Fruit fly (Drosophila melanogaster) whole organism, embryonic: ENCODE results near the gene Ppat-Dpck.

Experiments
- Asciz ChIP-seq: fragments of 200-800 bp; sonication (Bioruptor generic); optimal IDR thresholded peaks from 2 replicates; lab custom pipeline; 2017; ENCODE audit warnings: missing biosample characterization, mild to moderate bottlenecking, missing genetic modification characterization, missing genetic modification reagents
- CG12942 ChIP-seq: fragments of 200-800 bp; sonication (Bioruptor generic); optimal IDR thresholded peaks from 3 replicates; lab custom pipeline; 2016; ENCODE audit warnings: missing biosample characterization, missing genetic modification characterization
- CG13296 ChIP-seq: fragments of 200-800 bp; sonication (Bioruptor generic); optimal IDR thresholded peaks from 3 replicates; lab custom pipeline; 2018; ENCODE audit warnings: missing biosample characterization, mild to moderate bottlenecking, missing genetic modification characterization
- CG13624 ChIP-seq: fragments of 200-800 bp; sonication (Bioruptor generic); optimal IDR thresholded peaks from 2 replicates; lab custom pipeline; 2016; ENCODE audit warnings: missing biosample characterization, missing genetic modification characterization
- CG15696 ChIP-seq: fragments of 200-800 bp; sonication (Bioruptor generic); optimal IDR thresholded peaks from 2 replicates; lab custom pipeline; 2019; ENCODE audit warnings: missing biosample characterization, mild to moderate bottlenecking, missing genetic modification characterization, moderate library complexity
- CG17186 ChIP-seq: fragments of 200-800 bp; sonication (Bioruptor generic); optimal IDR thresholded peaks from 3 replicates; lab custom pipeline; 2017; ENCODE audit warnings: missing biosample characterization, missing genetic modification reagents, missing genetic modification characterization
- CG1792 ChIP-seq: fragments of 200-800 bp; sonication (Bioruptor generic); optimal IDR thresholded peaks from 2 replicates; lab custom pipeline; 2016; ENCODE audit warnings: missing biosample characterization, missing genetic modification characterization
- CG2116 ChIP-seq: fragments of 200-800 bp; sonication (Bioruptor generic); optimal IDR thresholded peaks from 3 replicates; lab custom pipeline; 2018; ENCODE audit warnings: missing biosample characterization, mild to moderate bottlenecking, missing genetic modification characterization
- CG2129 ChIP-seq: fragments of 200-800 bp; sonication (Bioruptor generic); IDR thresholded peaks from 2 replicates; pipeline ENCODE4 v1.3.6; 2022; ENCODE audit warnings: missing biosample characterization, missing genetic modification characterization; ENCODE audit not compliant: partially characterized antibody
- CG30020 ChIP-seq: fragments of 200-800 bp; optimal IDR thresholded peaks from 2 replicates; lab custom pipeline; 2019; ENCODE audit warnings: missing biosample characterization, mild to moderate bottlenecking, missing genetic modification characterization, moderate library complexity
- CG34224 ChIP-seq: fragments of 200-800 bp; sonication (Bioruptor generic); IDR thresholded peaks from 3 replicates; pipeline ENCODE4 v1.3.6; 2022; ENCODE audit warnings: missing biosample characterization, missing genetic modification characterization; ENCODE audit not compliant: partially characterized antibody
- CG3995 ChIP-seq: fragments of 200-800 bp; sonication (Bioruptor generic); optimal IDR thresholded peaks from 3 replicates; lab custom pipeline; 2016; ENCODE audit warnings: missing biosample characterization, missing genetic modification characterization
- CG4424 ChIP-seq: fragments of 200-800 bp; sonication (Bioruptor generic); optimal IDR thresholded peaks from 3 replicates; lab custom pipeline; 2016; ENCODE audit warnings: missing biosample characterization, missing genetic modification characterization
- CG4617 ChIP-seq: fragments of 200-800 bp; sonication (Bioruptor generic); optimal IDR thresholded peaks from 3 replicates; lab custom pipeline; 2016; ENCODE audit warnings: missing biosample characterization, missing genetic modification characterization, borderline replicate concordance
- CG8944 ChIP-seq: fragments of 200-800 bp; sonication (Bioruptor generic); optimal IDR thresholded peaks from 3 replicates; lab custom pipeline; 2016; ENCODE audit warnings: missing biosample characterization, missing genetic modification characterization
- D ChIP-seq, 2 experiments: fragments of 200-800 bp in 1 of 2; fragments of >200 bp in 1 of 2; sonication (Bioruptor generic) in 1 of 2; optimal IDR thresholded peaks; 2 replicates in 1 of 2; 3 replicates in 1 of 2; lab custom pipeline; 2017; ENCODE audit warnings: mild to moderate bottlenecking in 1 of 2, missing biosample characterization in 1 of 2, missing genetic modification characterization in 1 of 2, missing genetic modification reagents in 1 of 2
- Dll ChIP-seq: fragments of 200-800 bp; sonication (Bioruptor generic); IDR thresholded peaks from 4 replicates; pipeline ENCODE4 v1.3.6; 2022; ENCODE audit warnings: missing biosample characterization, missing genetic modification characterization; ENCODE audit not compliant: partially characterized antibody
- Doc3 ChIP-seq: fragments of 200-800 bp; sonication (Bioruptor generic); IDR thresholded peaks from 3 replicates; pipeline ENCODE4 v1.3.6; 2022; ENCODE audit warnings: missing biosample characterization, missing genetic modification characterization; ENCODE audit not compliant: partially characterized antibody
- Dp ChIP-seq: fragments of 200-800 bp; sonication (Bioruptor generic); optimal IDR thresholded peaks from 2 replicates; lab custom pipeline; 2018; ENCODE audit warnings: missing biosample characterization, mild to moderate bottlenecking, missing genetic modification characterization, moderate library complexity
- Elba2 ChIP-seq: fragments of 200-800 bp; sonication (Bioruptor generic); optimal IDR thresholded peaks from 3 replicates; lab custom pipeline; 2016; ENCODE audit warnings: missing biosample characterization, missing genetic modification characterization
- Ets97D ChIP-seq: fragments of 200-800 bp; sonication (Bioruptor generic); optimal IDR thresholded peaks from 3 replicates; lab custom pipeline; 2016; ENCODE audit warnings: missing biosample characterization, missing genetic modification characterization
- Fer2 ChIP-seq: fragments of 200-800 bp; sonication (Bioruptor generic); optimal IDR thresholded peaks from 2 replicates; lab custom pipeline; 2018; ENCODE audit warnings: missing biosample characterization, mild to moderate bottlenecking, missing genetic modification characterization, moderate library complexity
- H15 ChIP-seq: fragments of 200-800 bp; sonication (Bioruptor generic); IDR thresholded peaks from 3 replicates; pipeline ENCODE4 v1.3.6; 2022; ENCODE audit warnings: missing biosample characterization, missing genetic modification characterization
- Hand ChIP-seq: fragments of 200-800 bp; sonication (Bioruptor generic); optimal IDR thresholded peaks from 2 replicates; lab custom pipeline; 2017; ENCODE audit warnings: mild to moderate bottlenecking, missing biosample characterization, missing genetic modification reagents, missing genetic modification characterization
- Hmx ChIP-seq: fragments of 200-800 bp; sonication (Bioruptor generic); optimal IDR thresholded peaks from 2 replicates; lab custom pipeline; 2016; ENCODE audit warnings: missing biosample characterization, missing genetic modification characterization
- MBD-R2 ChIP-seq: fragments of 200-800 bp; sonication (Bioruptor generic); IDR thresholded peaks from 2 replicates; pipeline ENCODE4 v1.3.6; 2022; ENCODE audit warnings: missing biosample characterization, missing genetic modification characterization
- Nf-YC ChIP-seq: fragments of 200-800 bp; optimal IDR thresholded peaks from 3 replicates; lab custom pipeline; 2019; ENCODE audit warnings: missing biosample characterization, mild to moderate bottlenecking, missing genetic modification characterization, moderate library complexity
- Sin3A ChIP-seq: fragments of >200 bp; optimal IDR thresholded peaks from 2 replicates; lab custom pipeline; 2018
- Usf ChIP-seq: fragments of 200-800 bp; sonication (Bioruptor generic); optimal IDR thresholded peaks from 2 replicates; lab custom pipeline; 2017; ENCODE audit warnings: missing genotype, missing biosample characterization, missing genetic modification characterization
- YL-1 ChIP-seq: fragments of 200-800 bp; sonication (Bioruptor generic); optimal IDR thresholded peaks from 3 replicates; lab custom pipeline; 2017; ENCODE audit warnings: missing biosample characterization, mild to moderate bottlenecking, missing genetic modification characterization
- amos ChIP-seq: fragments of 200-800 bp; sonication (Bioruptor generic); IDR thresholded peaks from 2 replicates; pipeline ENCODE4 v1.3.6; 2022; ENCODE audit warnings: missing biosample characterization, missing genetic modification characterization; ENCODE audit not compliant: partially characterized antibody
- bsh ChIP-seq, 2 experiments: fragments of 200-800 bp; sonication (Bioruptor generic); optimal IDR thresholded peaks; 2 replicates each; lab custom pipeline; 2017 to 2018; ENCODE audit warnings: mild to moderate bottlenecking in 2 of 2, missing biosample characterization in 2 of 2, missing genetic modification characterization in 2 of 2, moderate library complexity in 1 of 2
- eyg ChIP-seq: fragments of 200-800 bp; sonication (Bioruptor generic); optimal IDR thresholded peaks from 3 replicates; lab custom pipeline; 2016; ENCODE audit warnings: missing biosample characterization, missing genetic modification characterization
- fd64A ChIP-seq: fragments of 200-800 bp; sonication (Bioruptor generic); optimal IDR thresholded peaks from 3 replicates; lab custom pipeline; 2018; ENCODE audit warnings: missing biosample characterization, mild to moderate bottlenecking, missing genetic modification characterization
- gcm ChIP-seq: fragments of 200-800 bp; sonication (Bioruptor generic); optimal IDR thresholded peaks from 2 replicates; lab custom pipeline; 2019; ENCODE audit warnings: missing biosample characterization, mild to moderate bottlenecking, missing genetic modification characterization, moderate library complexity
- gem ChIP-seq: fragments of 200-800 bp; sonication (Bioruptor generic); optimal IDR thresholded peaks from 2 replicates; lab custom pipeline; 2019; ENCODE audit warnings: missing biosample characterization, mild to moderate bottlenecking, missing genetic modification characterization, moderate library complexity
- hkb ChIP-seq, 2 experiments: fragments of 200-800 bp in 1 of 2; fragments of >200 bp in 1 of 2; sonication (Bioruptor generic) in 1 of 2; IDR thresholded peaks in 1 of 2; optimal IDR thresholded peaks in 1 of 2; 2 replicates each; pipeline versions ENCODE4 v1.3.6 to Lab custom; 2017 to 2022; ENCODE audit warnings: missing biosample characterization in 1 of 2, missing genetic modification characterization in 1 of 2
- ken ChIP-seq: fragments of 200-800 bp; sonication (Bioruptor generic); IDR thresholded peaks from 3 replicates; pipeline ENCODE4 v1.3.6; 2022; ENCODE audit warnings: missing biosample characterization, missing genetic modification characterization
- lov ChIP-seq, 2 experiments: fragments of 200-800 bp in 1 of 2; fragments of >200 bp in 1 of 2; sonication (Bioruptor generic) in 1 of 2; IDR thresholded peaks in 1 of 2; optimal IDR thresholded peaks in 1 of 2; 2 replicates in 1 of 2; 3 replicates in 1 of 2; pipeline versions ENCODE4 v1.3.6 to Lab custom; 2017 to 2022; ENCODE audit warnings: missing biosample characterization in 1 of 2, missing genetic modification characterization in 1 of 2
- nerfin-2 ChIP-seq: fragments of 200-800 bp; sonication (Bioruptor generic); IDR thresholded peaks from 2 replicates; pipeline ENCODE4 v1.3.6; 2022; ENCODE audit warnings: missing biosample characterization, missing genetic modification characterization; ENCODE audit not compliant: partially characterized antibody
- onecut ChIP-seq: fragments of 200-800 bp; sonication (Bioruptor generic); IDR thresholded peaks from 2 replicates; pipeline ENCODE4 v1.3.6; 2022; ENCODE audit warnings: missing biosample characterization, missing genetic modification characterization
- sens ChIP-seq: fragments of 200-800 bp; sonication (Bioruptor generic); peaks from one replicate; lab custom pipeline; 2016; ENCODE audit warnings: missing biosample characterization, missing genetic modification characterization
- slou ChIP-seq: fragments of 200-800 bp; sonication (Bioruptor generic); optimal IDR thresholded peaks from 3 replicates; lab custom pipeline; 2016; ENCODE audit warnings: missing biosample characterization, missing genetic modification characterization
- so ChIP-seq: fragments of 200-800 bp; sonication (Bioruptor generic); IDR thresholded peaks from 3 replicates; pipeline ENCODE4 v1.3.6; 2022; ENCODE audit warnings: missing biosample characterization, missing genetic modification characterization
- sug ChIP-seq: fragments of 200-800 bp; optimal IDR thresholded peaks from 2 replicates; lab custom pipeline; 2019; ENCODE audit warnings: missing biosample characterization, mild to moderate bottlenecking, missing genetic modification characterization, moderate library complexity
- tio ChIP-seq: fragments of 200-800 bp; sonication (Bioruptor generic); optimal IDR thresholded peaks from 2 replicates; lab custom pipeline; 2017; ENCODE audit warnings: missing biosample characterization, missing genetic modification characterization, inconsistent platforms
- vvl ChIP-seq: fragments of 200-800 bp; sonication (Bioruptor generic); IDR thresholded peaks from 2 replicates; pipeline ENCODE4 v1.3.6; 2022; ENCODE audit warnings: missing biosample characterization, missing genetic modification characterization
- zen ChIP-seq: fragments of 200-800 bp; sonication (Bioruptor generic); optimal IDR thresholded peaks from 3 replicates; lab custom pipeline; 2018; ENCODE audit warnings: missing biosample characterization, mild to moderate bottlenecking, missing genetic modification characterization, moderate library complexity
- zen2 ChIP-seq: fragments of 200-800 bp; sonication (Bioruptor generic); IDR thresholded peaks from 3 replicates; pipeline ENCODE4 v1.3.6; 2022; ENCODE audit warnings: missing biosample characterization, missing genetic modification characterization; ENCODE audit not compliant: partially characterized antibody

Ppat-Dpck gene

DNA sequence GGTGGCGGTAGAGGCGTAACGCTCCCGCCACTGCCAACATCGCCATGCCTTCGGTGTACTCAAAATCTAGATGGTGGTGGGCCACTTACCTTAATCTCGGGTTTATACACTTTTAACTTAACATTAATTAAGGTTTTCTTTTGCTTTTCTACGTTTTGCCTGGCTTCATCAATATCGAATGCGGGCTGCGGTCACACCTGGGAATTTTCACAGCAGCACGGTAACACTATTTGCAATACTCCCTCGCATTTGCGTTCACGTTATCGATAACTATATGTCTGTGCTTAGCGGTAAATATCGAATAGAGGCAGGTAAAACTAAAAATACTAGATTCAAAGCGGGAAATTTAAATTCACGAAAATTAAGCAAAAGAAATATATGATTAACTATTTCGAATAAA is 25.4 kb upstream of the Ppat-Dpck start, which contains the start of gene Bre1 (continued):
- no peak for TF ChIP-seq CG12942 (GFP tag; lab: Kevin White, UChicago)
- TF ChIP-seq Dp (GFP tag; lab: Kevin White, UChicago), result peak; percentile 95
- no peak for TF ChIP-seq CG30020
- peak; percentile 67 for TF ChIP-seq onecut (GFP tag; lab: Robert Waterston, UW)
- TF ChIP-seq CG2116 (GFP tag; lab: Kevin White, UChicago), result peak; percentile 87
- TF ChIP-seq CG4617 (GFP tag; lab: Kevin White, UChicago), result peak; percentile 93
- peak; percentile 73 for TF ChIP-seq Ets97D (GFP tag; lab: Kevin White, UChicago)
- peak; percentile 3 for TF ChIP-seq Nf-YC (tag; lab: Kevin White, UChicago)
- TF ChIP-seq gcm (GFP tag; lab: Kevin White, UChicago), result peak; percentile 45
- no peak for TF ChIP-seq CG15696 (tag; lab: Kevin White, UChicago)
- TF ChIP-seq H15 (GFP tag; lab: Robert Waterston, UW), result no peak
- no peak for TF ChIP-seq Elba2 (GFP tag; lab: Kevin White, UChicago)
- peak; percentile 1 for TF ChIP-seq CG1792 (GFP tag; lab: Kevin White, UChicago)
- no peak for TF ChIP-seq Usf (GFP tag; lab: Kevin White, UChicago)
- TF ChIP-seq zen2, result peak; percentile 58; the same call in 2 of the 3 replicates
- TF ChIP-seq slou (GFP tag; lab: Kevin White, UChicago), result no peak
- peak; percentile 74 for TF ChIP-seq YL-1 (GFP tag; lab: Kevin White, UChicago)
- no peak for TF ChIP-seq bsh (GFP tag; optimal IDR thresholded peaks at IDR 0.05; lab: Kevin White, UChicago)
- TF ChIP-seq eyg (GFP tag; lab: Kevin White, UChicago), result no peak
- no peak for TF ChIP-seq hkb (optimal IDR thresholded peaks at IDR 0.05; lab: Kevin White, UChicago)
- no peak for TF ChIP-seq hkb (GFP tag; IDR thresholded peaks at IDR 0.05; lab: Robert Waterston, UW)
- no peak for TF ChIP-seq Hmx (GFP tag; lab: Kevin White, UChicago)
- TF ChIP-seq so (GFP tag; lab: Robert Waterston, UW), result no peak
- no peak for TF ChIP-seq CG13624 (GFP tag; lab: Kevin White, UChicago)
- no peak for TF ChIP-seq gem
- TF ChIP-seq CG17186 (GFP tag; lab: Kevin White, UChicago), result peak; percentile 48
- TF ChIP-seq CG34224, result peak; percentile 83
- TF ChIP-seq vvl (GFP tag; lab: Robert Waterston, UW), result 0 out of 2 replicates have a peak, but pooled peaks have one; percentile 22
- TF ChIP-seq CG2129 (GFP tag; lab: Robert Waterston, UW), result peak; percentile 44; the same call in 1 of the 2 replicates
- peak; percentile 74 for TF ChIP-seq Sin3A (lab: Kevin White, UChicago)
- TF ChIP-seq CG3995 (GFP tag; lab: Kevin White, UChicago), result peak; percentile 55
- peak; percentile 83 for TF ChIP-seq sens
- TF ChIP-seq lov (optimal IDR thresholded peaks at IDR 0.05; lab: Kevin White, UChicago), result no peak
- no peak for TF ChIP-seq lov (GFP tag; IDR thresholded peaks at IDR 0.05; lab: Robert Waterston, UW)
- TF ChIP-seq CG4424 (GFP tag; lab: Kevin White, UChicago), result no peak
- TF ChIP-seq MBD-R2 (GFP tag; lab: Robert Waterston, UW), result peak; percentile 82
- no peak for TF ChIP-seq CG13296 (GFP tag; lab: Kevin White, UChicago)
- TF ChIP-seq sug (tag; lab: Kevin White, UChicago), result peak; percentile 9
- TF ChIP-seq fd64A, result no peak
- no peak for TF ChIP-seq D (optimal IDR thresholded peaks at IDR 0.05; lab: Kevin White, UChicago)
- no peak for TF ChIP-seq D (GFP tag; optimal IDR thresholded peaks at IDR 0.05; lab: Kevin White, UChicago)
- no peak for TF ChIP-seq Fer2 (tag; lab: Kevin White, UChicago)
- TF ChIP-seq Asciz (GFP tag; lab: Kevin White, UChicago), result no peak
- peak; percentile 32 for TF ChIP-seq zen (tag; lab: Kevin White, UChicago)
- TF ChIP-seq Hand (GFP tag; lab: Kevin White, UChicago), result no peak
- peak; percentile 52 for TF ChIP-seq nerfin-2 (GFP tag; lab: Robert Waterston, UW)
- peak; percentile 77 for TF ChIP-seq Dll (GFP tag; lab: Robert Waterston, UW)
- peak; percentile 85 for TF ChIP-seq amos (GFP tag; lab: Robert Waterston, UW)
- no peak for TF ChIP-seq tio (GFP tag; lab: Kevin White, UChicago)
- TF ChIP-seq ken, result no peak
- no peak for TF ChIP-seq CG8944 (GFP tag; lab: Kevin White, UChicago)
- TF ChIP-seq Doc3, result peak; percentile 62
